Worm (Caenorhabditis elegans) whole organism, L4 larva: ENCODE measurements around the gene srg-26.
A peak's percentile ranks its signal among the peaks of the same experiment; 100 is the strongest.

Source experiments
- D1046.2 ChIP-seq: fragments of 200-800 bp; sonication (Bioruptor generic); IDR thresholded peaks from 2 replicates; pipeline ENCODE4 v1.3.6; 2022; ENCODE audit warnings: missing genetic modification characterization, missing compliant biosample characterization
- F26F4.8 ChIP-seq: fragments of 200-800 bp; sonication (Bioruptor generic); conservative IDR thresholded peaks from 2 replicates; pipeline ENCODE4 v1.3.6; 2022; ENCODE audit warnings: missing genetic modification characterization, missing compliant biosample characterization
- Y105C5A.15 ChIP-seq: fragments of 200-800 bp; sonication (Bioruptor generic); IDR thresholded peaks from 2 replicates; pipeline ENCODE4 v1.3.6; 2022; ENCODE audit warnings: missing genetic modification characterization, missing compliant biosample characterization
- Y75B8A.6 ChIP-seq: fragments of 200-800 bp; sonication (Bioruptor generic); IDR thresholded peaks from 2 replicates; pipeline ENCODE4 v1.3.6; 2022; ENCODE audit warnings: missing genetic modification reagents, missing genetic modification characterization, missing compliant biosample characterization
- ZK337.2 ChIP-seq: fragments of 200-800 bp; sonication (Bioruptor generic); IDR thresholded peaks from 2 replicates; pipeline ENCODE4 v1.3.6; 2022; ENCODE audit warnings: missing genetic modification reagents, missing genetic modification characterization, missing compliant biosample characterization
- ZK546.5 ChIP-seq, 2 experiments: sonication (generic microtip); optimal IDR thresholded peaks; 2 replicates each; lab custom pipeline; 2017; ENCODE audit warnings: missing biosample characterization in 2 of 2, missing genetic modification characterization in 2 of 2
- ceh-62 ChIP-seq: sonication (generic microtip); optimal IDR thresholded peaks from 2 replicates; lab custom pipeline; 2017; ENCODE audit warnings: missing biosample characterization, missing genetic modification characterization
- ctbp-1 ChIP-seq: fragments of 200-800 bp; sonication (Bioruptor generic); IDR thresholded peaks from 2 replicates; pipeline ENCODE4 v1.3.6; 2022; ENCODE audit warnings: missing genetic modification reagents, missing genetic modification characterization, missing compliant biosample characterization
- daf-12 ChIP-seq: fragments of 150-350 bp; optimal IDR thresholded peaks from 2 replicates; lab custom pipeline; 2014; ENCODE audit warnings: missing biosample characterization, missing genetic modification reagents, missing genetic modification characterization
- daf-8 ChIP-seq: fragments of 200-800 bp; sonication (Bioruptor generic); IDR thresholded peaks from 2 replicates; pipeline ENCODE4 v1.3.6; 2022; ENCODE audit warnings: missing genetic modification characterization, missing compliant biosample characterization
- dmd-8 ChIP-seq: fragments of 200-800 bp; sonication (Bioruptor generic); IDR thresholded peaks from 2 replicates; pipeline ENCODE4 v1.3.6; 2022; ENCODE audit warnings: missing genetic modification characterization, missing compliant biosample characterization
- dpl-1 ChIP-seq: fragments of 150-350 bp; optimal IDR thresholded peaks from 2 replicates; lab custom pipeline; 2014; ENCODE audit warnings: missing biosample characterization, missing genetic modification reagents, missing genetic modification characterization
- duxl-1 ChIP-seq: sonication (generic microtip); optimal IDR thresholded peaks from 2 replicates; lab custom pipeline; 2016; ENCODE audit warnings: mild to moderate bottlenecking, missing genetic modification characterization, moderate library complexity, missing compliant biosample characterization; ENCODE audit not compliant: poor library complexity
- fkh-10 ChIP-seq: fragments of 150-350 bp; optimal IDR thresholded peaks from 2 replicates; lab custom pipeline; 2014; ENCODE audit warnings: missing biosample characterization, missing genetic modification reagents, missing genetic modification characterization
- fos-1 ChIP-seq: fragments of 150-350 bp; optimal IDR thresholded peaks from 2 replicates; lab custom pipeline; 2014; ENCODE audit warnings: missing biosample characterization, missing genetic modification characterization
- gei-8 ChIP-seq: fragments of 200-800 bp; sonication (Bioruptor generic); optimal IDR thresholded peaks from 2 replicates; lab custom pipeline; 2018; ENCODE audit warnings: mild to moderate bottlenecking, missing genetic modification characterization, missing compliant biosample characterization
- hif-1 ChIP-seq, 2 experiments: sonication (generic microtip); optimal IDR thresholded peaks; 2 replicates each; lab custom pipeline; 2016 to 2017; ENCODE audit warnings: missing compliant biosample characterization in 2 of 2, missing genetic modification characterization in 2 of 2, missing genetic modification reagents in 2 of 2, missing genotype in 2 of 2, mild to moderate bottlenecking in 1 of 2
- hlh-11 ChIP-seq: fragments of 200-800 bp; sonication (Bioruptor generic); optimal IDR thresholded peaks from 2 replicates; lab custom pipeline; 2018; ENCODE audit warnings: mild to moderate bottlenecking, missing genetic modification characterization, missing compliant biosample characterization
- lin-1 ChIP-seq: fragments of 200-800 bp; sonication (Bioruptor generic); IDR thresholded peaks from 2 replicates; pipeline ENCODE4 v1.3.6; 2022; ENCODE audit warnings: missing genetic modification reagents, missing genetic modification characterization, missing compliant biosample characterization
- lir-3 ChIP-seq: sonication (generic microtip); optimal IDR thresholded peaks from 2 replicates; lab custom pipeline; 2016; ENCODE audit warnings: mild to moderate bottlenecking, missing genetic modification characterization, missing compliant biosample characterization
- madf-9 ChIP-seq: fragments of 200-800 bp; sonication (Bioruptor generic); conservative IDR thresholded peaks from 2 replicates; pipeline ENCODE4 v1.3.6; 2022; ENCODE audit warnings: missing genetic modification reagents, missing genetic modification characterization, missing compliant biosample characterization
- mdt-29 ChIP-seq: fragments of 200-800 bp; sonication (Bioruptor generic); IDR thresholded peaks from 2 replicates; pipeline ENCODE4 v1.3.6; 2022; ENCODE audit warnings: missing genetic modification reagents, missing genetic modification characterization, missing compliant biosample characterization
- mes-2 ChIP-seq: sonication (generic microtip); optimal IDR thresholded peaks from 2 replicates; lab custom pipeline; 2016; ENCODE audit warnings: missing genotype, mild to moderate bottlenecking, missing genetic modification characterization, missing compliant biosample characterization; ENCODE audit not compliant: poor library complexity, severe bottlenecking
- mxl-2 ChIP-seq: fragments of 200-800 bp; sonication (Bioruptor generic); conservative IDR thresholded peaks from 2 replicates; pipeline ENCODE4 v1.3.6; 2022; ENCODE audit warnings: missing genetic modification reagents, missing genetic modification characterization, missing compliant biosample characterization
- mxl-3 ChIP-seq: fragments of 200-800 bp; sonication (Bioruptor generic); optimal IDR thresholded peaks from 2 replicates; lab custom pipeline; 2018; ENCODE audit warnings: mild to moderate bottlenecking, missing genetic modification characterization, missing compliant biosample characterization
- nhr-10 ChIP-seq: fragments of 150-350 bp; optimal IDR thresholded peaks from 2 replicates; lab custom pipeline; 2014; ENCODE audit warnings: missing biosample characterization, missing genetic modification characterization
- nhr-28 ChIP-seq: fragments of 150-350 bp; optimal IDR thresholded peaks from 2 replicates; lab custom pipeline; 2014; ENCODE audit warnings: missing biosample characterization, missing genetic modification characterization
- nhr-48 ChIP-seq: sonication (generic microtip); optimal IDR thresholded peaks from 2 replicates; lab custom pipeline; 2016; ENCODE audit warnings: mild to moderate bottlenecking, missing genetic modification characterization, missing compliant biosample characterization
- php-3 ChIP-seq: fragments of 200-800 bp; sonication (Bioruptor generic); IDR thresholded peaks from 2 replicates; pipeline ENCODE4 v1.3.6; 2022; ENCODE audit warnings: missing genetic modification reagents, missing genetic modification characterization, missing compliant biosample characterization
- sdz-12 ChIP-seq: fragments of 200-800 bp; sonication (Bioruptor generic); optimal IDR thresholded peaks from 2 replicates; lab custom pipeline; 2018; ENCODE audit warnings: mild to moderate bottlenecking, missing genetic modification characterization, missing compliant biosample characterization
- skn-1 ChIP-seq: fragments of 150-350 bp; optimal IDR thresholded peaks from 2 replicates; lab custom pipeline; 2014; ENCODE audit warnings: missing biosample characterization, missing genetic modification characterization
- spr-3 ChIP-seq: fragments of 200-800 bp; sonication (Bioruptor generic); optimal IDR thresholded peaks from 2 replicates; lab custom pipeline; 2018; ENCODE audit warnings: mild to moderate bottlenecking, missing genetic modification characterization, missing compliant biosample characterization
- zfp-2 ChIP-seq: sonication (generic microtip); optimal IDR thresholded peaks from 2 replicates; lab custom pipeline; 2016; ENCODE audit warnings: mild to moderate bottlenecking, missing genetic modification characterization, missing compliant biosample characterization
- ztf-11 ChIP-seq: fragments of 150-350 bp; optimal IDR thresholded peaks from 2 replicates; lab custom pipeline; 2014; ENCODE audit warnings: missing biosample characterization, missing genetic modification characterization
- ztf-7 ChIP-seq: fragments of 150-350 bp; optimal IDR thresholded peaks from 2 replicates; lab custom pipeline; 2014; ENCODE audit warnings: missing biosample characterization, missing genetic modification characterization

The srg-26 gene

DNA sequence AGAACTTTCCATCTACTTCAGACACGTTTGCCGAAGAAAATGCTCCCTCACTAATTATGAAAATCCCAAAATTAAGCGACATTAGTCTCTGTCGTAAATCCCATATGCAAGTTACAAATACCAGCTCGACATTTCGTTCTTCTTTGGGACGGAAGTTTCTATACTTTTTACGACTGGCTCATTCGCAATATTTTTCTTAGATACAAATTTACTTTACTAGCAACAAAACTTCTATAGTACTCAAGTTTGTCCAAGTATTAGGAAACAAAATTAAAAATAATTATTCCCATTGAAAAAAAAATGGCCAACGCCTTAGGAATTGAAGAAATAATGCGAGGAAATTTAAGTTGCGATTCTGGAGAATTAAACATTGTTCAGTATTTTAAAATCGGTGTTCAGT, at the start of gene srg-26:
TSS of gene srg-26 (plus strand) at position 301 of the 400 bp plus-strand sequence.
- no peak for TF ChIP-seq ctbp-1 (GFP tag; lab: Robert Waterston, UW)
- no peak for TF ChIP-seq dpl-1
- TF ChIP-seq gei-8 (GFP tag; lab: Kevin White, UChicago): no peak
- TF ChIP-seq fos-1 (tag; lab: Kevin White, UChicago): no peak
- TF ChIP-seq dmd-8 (GFP tag; lab: Robert Waterston, UW): no peak

DNA sequence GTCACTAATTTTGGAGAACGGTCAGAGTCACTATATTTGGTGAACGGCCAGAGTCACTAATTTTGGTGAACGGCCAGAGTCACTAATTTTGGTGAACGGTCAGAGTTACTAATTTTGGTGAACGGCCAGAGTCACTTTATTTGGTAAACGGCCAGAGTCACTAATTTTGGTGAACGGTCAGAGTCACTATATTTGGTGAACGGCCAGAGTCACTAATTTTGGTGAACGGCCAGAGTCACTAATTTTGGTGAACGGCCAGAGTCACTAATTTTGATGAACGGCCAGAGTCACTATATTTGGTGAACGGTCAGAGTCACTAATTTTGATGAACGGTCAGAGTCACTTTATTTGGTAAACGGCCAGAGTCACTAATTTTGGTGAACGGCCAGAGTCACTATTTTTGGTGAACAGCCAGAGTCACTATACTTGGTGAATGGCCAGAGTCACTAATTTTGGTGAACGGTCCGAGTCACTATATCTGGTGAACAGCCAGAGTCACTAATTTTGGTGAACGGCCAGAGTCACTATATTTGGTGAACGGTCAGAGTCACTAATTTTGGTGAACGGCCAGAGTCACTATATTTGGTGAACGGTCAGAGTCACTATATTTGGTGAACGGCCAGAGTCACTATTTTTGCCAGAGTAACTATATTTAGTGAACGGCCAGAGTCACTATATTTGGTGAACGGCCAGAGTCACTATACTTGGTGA, 46.6 kb upstream of the srg-26 start:
- peak; percentile 13 for TF ChIP-seq gei-8 (GFP tag; lab: Kevin White, UChicago)
- TF ChIP-seq lir-3 (tag; lab: Kevin White, UChicago): peak; percentile 4
- peak; percentile 10 for TF ChIP-seq hlh-11
- TF ChIP-seq mxl-3 (GFP tag; lab: Kevin White, UChicago): peak; percentile 17

DNA sequence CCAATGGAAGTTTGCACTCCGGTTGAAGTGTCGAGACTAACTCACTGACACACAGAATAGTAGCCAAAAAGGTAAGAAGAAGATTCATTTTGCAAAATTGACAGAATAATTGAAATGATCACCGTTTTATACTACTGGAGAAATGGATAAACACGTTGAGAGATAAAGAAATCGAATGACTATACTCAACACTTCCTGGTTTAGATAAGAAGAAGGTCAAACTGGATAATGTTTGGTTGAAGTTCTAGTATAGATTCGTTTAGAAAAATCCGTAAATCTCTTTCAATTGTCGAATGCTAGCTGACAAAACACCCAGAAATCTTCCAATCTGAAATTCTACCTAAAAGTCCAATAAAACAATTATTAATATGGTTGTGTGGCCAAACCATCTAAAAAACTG, 43.8 kb upstream of the srg-26 start, which contains the start of gene Y49G5A.1:
TSS of gene Y49G5A.1 (minus strand) at position 101 of the 400 bp plus-strand sequence.
- TF ChIP-seq mes-2 (tag; lab: Kevin White, UChicago) (no peak), hlh-11 (no peak), Y75B8A.6 (no peak), fkh-10 (GFP tag; lab: Kevin White, UChicago) (no peak), F26F4.8 (no peak), hif-1 (tag; optimal IDR thresholded peaks at IDR 0.05; lab: Kevin White, UChicago) (no peak), php-3 (GFP tag; lab: Robert Waterston, UW) (no peak), ztf-11 (tag; lab: Kevin White, UChicago) (no peak), daf-8 (GFP tag; lab: Robert Waterston, UW) (no peak), nhr-48 (tag; lab: Kevin White, UChicago) (no peak), nhr-28 (no peak)

DNA sequence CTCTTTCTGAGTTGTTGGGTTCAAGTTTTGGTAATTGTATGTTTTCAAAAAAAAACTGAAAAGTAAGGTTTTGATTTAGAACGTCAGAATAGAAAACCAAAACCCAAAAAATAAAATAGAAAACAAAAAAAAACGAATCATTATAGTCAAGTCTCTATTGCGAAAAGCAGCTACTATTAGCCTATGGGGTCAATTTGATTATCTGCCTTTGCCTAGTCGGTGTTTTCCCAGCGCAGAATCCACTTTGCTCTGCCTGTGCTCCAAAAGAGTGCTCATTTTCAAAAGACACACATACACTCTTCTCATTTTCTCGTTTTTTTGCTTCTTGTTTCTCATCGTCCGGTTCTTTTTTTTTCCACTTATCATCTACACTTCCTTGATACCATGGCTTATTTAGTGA, 42.4 kb upstream of the srg-26 start:
- TF ChIP-seq ceh-62 (tag; lab: Kevin White, UChicago) (no peak), zfp-2 (tag; lab: Kevin White, UChicago) (no peak), daf-12 (no peak), ztf-7 (tag; lab: Kevin White, UChicago) (no peak), madf-9 (GFP tag; lab: Robert Waterston, UW) (no peak), spr-3 (no peak), mxl-2 (GFP tag; lab: Robert Waterston, UW) (no peak), D1046.2 (GFP tag; lab: Robert Waterston, UW) (no peak), sdz-12 (GFP tag; lab: Kevin White, UChicago) (no peak), ZK337.2 (no peak), duxl-1 (no peak), ZK546.5 (tag; optimal IDR thresholded peaks at IDR 0.05; lab: Kevin White, UChicago) (no peak), lin-1 (GFP tag; lab: Robert Waterston, UW) (no peak), nhr-10 (tag; lab: Kevin White, UChicago) (no peak), skn-1 (tag; lab: Kevin White, UChicago) (no peak), dpl-1 (no peak), Y105C5A.15 (no peak), mdt-29 (GFP tag; lab: Robert Waterston, UW) (no peak)
